Fruit fly (Drosophila melanogaster): ENCODE data around the gene CG17361.

DNA sequence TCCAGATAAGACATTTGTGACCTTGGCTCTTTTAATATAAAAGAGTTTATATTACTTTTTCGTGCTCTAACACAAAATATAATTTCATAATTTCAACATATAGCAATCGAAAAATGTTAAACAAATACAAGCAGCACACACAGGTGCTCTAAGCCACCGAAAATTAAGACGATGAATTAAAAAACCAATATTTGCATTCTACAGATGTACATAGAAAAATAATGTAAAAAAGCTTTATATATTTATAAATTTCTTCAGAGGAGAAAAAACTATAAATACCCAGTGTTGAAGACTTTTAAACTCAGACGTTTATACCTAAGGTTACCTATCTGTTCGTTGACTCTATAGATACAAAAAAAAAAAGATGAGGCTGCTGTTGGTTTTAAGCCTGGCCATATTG is 9.4 kb upstream of the CG17361 start, which contains the start of gene CG9040:
- TF ChIP-seq psq (optimal IDR thresholded peaks at IDR 0.05), result no peak
- TF ChIP-seq pan (optimal IDR thresholded peaks at IDR 0.05), result no peak
- no peak for TF ChIP-seq usp (GFP tag; optimal IDR thresholded peaks at IDR 0.05)
- TF ChIP-seq EcR (GFP tag; optimal IDR thresholded peaks at IDR 0.05), result no peak

All from whole organism.